Fruit fly (Drosophila melanogaster) whole organism, wandering third instar larva: ENCODE data around the gene CG13056.

Source experiments
- N ChIP-seq: fragments of >200 bp; optimal IDR thresholded peaks from 2 replicates; lab custom pipeline; 2018; ENCODE audit warnings: missing biosample characterization, missing external identifiers, missing genetic modification characterization
- dsf ChIP-seq: sonication (Bioruptor generic); optimal IDR thresholded peaks from 2 replicates; lab custom pipeline; 2016; ENCODE audit warnings: missing biosample characterization, missing genetic modification characterization, borderline replicate concordance

DNA sequence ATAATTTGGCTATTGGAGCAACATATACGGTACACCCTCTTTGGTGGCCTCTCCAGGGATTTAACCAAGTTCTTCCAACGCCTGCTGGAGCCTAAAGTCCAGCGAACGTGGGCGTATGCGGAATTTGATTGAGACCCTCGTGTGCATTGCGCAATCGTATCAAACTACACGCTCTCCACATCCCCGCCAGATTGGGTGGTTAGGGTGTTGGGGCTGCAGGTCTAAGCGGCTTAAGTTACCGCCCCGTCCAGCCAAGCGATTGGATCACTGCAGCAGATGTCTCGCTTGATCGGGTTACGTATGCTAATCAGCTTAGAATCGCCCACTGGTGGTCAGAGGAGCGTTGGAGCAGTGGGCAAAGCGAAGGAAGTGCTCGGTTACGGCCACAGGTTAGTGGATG, 2.4 kb upstream of the CG13056 start, which contains the start of gene CG33060:
- no peak for TF ChIP-seq dsf (GFP tag; lab: Kevin White, UChicago)
- TF ChIP-seq N (GFP tag; lab: Kevin White, UChicago) = no peak
